Worm (Caenorhabditis elegans) whole organism, mixed stage, embryonic: ENCODE measurements around the gene Y11D7A.5.

Experiments used
- M03D4.4 ChIP-seq: sonication (generic microtip); optimal IDR thresholded peaks from 2 replicates; lab custom pipeline; 2017; ENCODE audit warnings: mild to moderate bottlenecking, missing genetic modification characterization, missing compliant biosample characterization
- bed-3 ChIP-seq: fragments of 200-800 bp; sonication (Bioruptor generic); optimal IDR thresholded peaks from 3 replicates; lab custom pipeline; 2018; ENCODE audit warnings: mild to moderate bottlenecking, missing genetic modification characterization, moderate library complexity, missing compliant biosample characterization
- ceh-39 ChIP-seq: fragments of 150-350 bp; optimal IDR thresholded peaks from 2 replicates; lab custom pipeline; 2014; ENCODE audit warnings: missing biosample characterization, missing genetic modification characterization
- ceh-43 ChIP-seq: fragments of 200-800 bp; sonication (Bioruptor generic); optimal IDR thresholded peaks from 2 replicates; lab custom pipeline; 2018; ENCODE audit warnings: mild to moderate bottlenecking, missing genetic modification characterization, moderate library complexity, missing compliant biosample characterization
- cnd-1 ChIP-seq: fragments of 200-800 bp; sonication (Bioruptor generic); optimal IDR thresholded peaks from 2 replicates; lab custom pipeline; 2018; ENCODE audit warnings: mild to moderate bottlenecking, missing genetic modification characterization, missing compliant biosample characterization
- drap-1 ChIP-seq: fragments of 200-800 bp; sonication (Bioruptor generic); optimal IDR thresholded peaks from 3 replicates; lab custom pipeline; 2018; ENCODE audit warnings: mild to moderate bottlenecking, missing genetic modification characterization, missing compliant biosample characterization
- elt-1 ChIP-seq: sonication (generic microtip); optimal IDR thresholded peaks from 2 replicates; lab custom pipeline; 2017; ENCODE audit warnings: missing genetic modification characterization, mild to moderate bottlenecking, missing compliant biosample characterization, antibody characterized with exemption, moderate library complexity, borderline replicate concordance; ENCODE audit not compliant: insufficient read depth
- elt-3 ChIP-seq: fragments of 150-350 bp; optimal IDR thresholded peaks from 2 replicates; lab custom pipeline; 2014; ENCODE audit warnings: missing biosample characterization, missing genetic modification characterization
- ham-2 ChIP-seq: fragments of 200-800 bp; sonication (Bioruptor generic); optimal IDR thresholded peaks from 2 replicates; lab custom pipeline; 2018; ENCODE audit warnings: mild to moderate bottlenecking, missing genetic modification characterization, missing compliant biosample characterization
- lin-13 ChIP-seq: fragments of 150-350 bp; optimal IDR thresholded peaks from 2 replicates; lab custom pipeline; 2014; ENCODE audit warnings: missing biosample characterization, missing genetic modification characterization
- lin-32 ChIP-seq: fragments of 200-800 bp; sonication (Bioruptor generic); optimal IDR thresholded peaks from 2 replicates; lab custom pipeline; 2018; ENCODE audit warnings: mild to moderate bottlenecking, missing genetic modification characterization, missing compliant biosample characterization
- lsy-2 ChIP-seq: fragments of 150-350 bp; optimal IDR thresholded peaks from 2 replicates; lab custom pipeline; 2014; ENCODE audit warnings: missing biosample characterization, missing genetic modification characterization
- mab-5 ChIP-seq: fragments of 150-350 bp; optimal IDR thresholded peaks from 2 replicates; lab custom pipeline; 2014; ENCODE audit warnings: missing biosample characterization, missing genetic modification characterization
- mep-1 ChIP-seq: fragments of 150-350 bp; optimal IDR thresholded peaks from 2 replicates; lab custom pipeline; 2017; ENCODE audit warnings: missing biosample characterization, missing genetic modification reagents, missing genetic modification characterization, inconsistent platforms
- mls-2 ChIP-seq: sonication (generic microtip); optimal IDR thresholded peaks from 2 replicates; lab custom pipeline; 2016; ENCODE audit warnings: mild to moderate bottlenecking, missing genetic modification characterization, moderate library complexity, missing compliant biosample characterization
- nhr-12 ChIP-seq: fragments of 150-350 bp; optimal IDR thresholded peaks from 2 replicates; lab custom pipeline; 2014; ENCODE audit warnings: missing biosample characterization, missing genetic modification characterization
- nhr-2 ChIP-seq: fragments of 150-350 bp; optimal IDR thresholded peaks from 2 replicates; lab custom pipeline; 2014; ENCODE audit warnings: missing biosample characterization, missing genetic modification characterization
- nhr-237 ChIP-seq: fragments of 150-350 bp; optimal IDR thresholded peaks from 2 replicates; lab custom pipeline; 2014; ENCODE audit warnings: missing biosample characterization, missing genetic modification characterization
- nhr-28 ChIP-seq: fragments of 150-350 bp; optimal IDR thresholded peaks from 2 replicates; lab custom pipeline; 2014; ENCODE audit warnings: missing biosample characterization, missing genetic modification characterization
- nhr-76 ChIP-seq: sonication (generic microtip); optimal IDR thresholded peaks from 2 replicates; lab custom pipeline; 2017; ENCODE audit warnings: missing biosample characterization, missing genetic modification characterization
- pha-4 ChIP-seq: fragments of 150-350 bp; optimal IDR thresholded peaks from 2 replicates; lab custom pipeline; 2018; ENCODE audit warnings: missing biosample characterization, missing genetic modification reagents, missing genetic modification characterization
- sem-2 ChIP-seq: fragments of 200-800 bp; sonication (Bioruptor generic); optimal IDR thresholded peaks from 2 replicates; lab custom pipeline; 2018; ENCODE audit warnings: mild to moderate bottlenecking, missing genetic modification characterization, missing compliant biosample characterization
- snpc-4 ChIP-seq: fragments of 150-350 bp; optimal IDR thresholded peaks from 2 replicates; lab custom pipeline; 2014; ENCODE audit warnings: missing biosample characterization, missing genetic modification characterization
- sptf-1 ChIP-seq: sonication (generic microtip); optimal IDR thresholded peaks from 2 replicates; lab custom pipeline; 2017; ENCODE audit warnings: mild to moderate bottlenecking, missing genetic modification characterization, moderate library complexity, missing compliant biosample characterization
- tbx-8 ChIP-seq: fragments of 200-800 bp; sonication (Bioruptor generic); optimal IDR thresholded peaks from 2 replicates; lab custom pipeline; 2018; ENCODE audit warnings: mild to moderate bottlenecking, missing genetic modification characterization, moderate library complexity, missing compliant biosample characterization
- unc-120 ChIP-seq: sonication (generic microtip); optimal IDR thresholded peaks from 2 replicates; lab custom pipeline; 2017; ENCODE audit warnings: missing genetic modification characterization, missing compliant biosample characterization; ENCODE audit not compliant: poor library complexity, severe bottlenecking
- unc-39 ChIP-seq: fragments of 150-350 bp; optimal IDR thresholded peaks from 2 replicates; lab custom pipeline; 2014; ENCODE audit warnings: missing biosample characterization, missing genetic modification characterization
- zip-8 ChIP-seq: fragments of 150-350 bp; optimal IDR thresholded peaks from 2 replicates; lab custom pipeline; 2014; ENCODE audit warnings: missing biosample characterization, missing genetic modification characterization
- ztf-11 ChIP-seq: fragments of 150-350 bp; optimal IDR thresholded peaks from 2 replicates; lab custom pipeline; 2014; ENCODE audit warnings: missing biosample characterization, missing genetic modification characterization

Y11D7A.5 gene

ce11 chrIV:9232421-9233141, 12.7 kb downstream of the Y11D7A.5 start, which contains the start of gene Y11D7A.3:
Gene Y11D7A.3, plus strand, starts transcription at chrIV:9233091.
- TF ChIP-seq nhr-237 (no peak), unc-120 (tag; lab: Kevin White, UChicago) (no peak), elt-3 (tag; lab: Kevin White, UChicago) (no peak), nhr-2 (tag; lab: Kevin White, UChicago) (no peak), pha-4 (no peak), sptf-1 (tag; lab: Kevin White, UChicago) (no peak), mls-2 (tag; lab: Kevin White, UChicago) (no peak), nhr-76 (tag; lab: Kevin White, UChicago) (no peak), lsy-2 (tag; lab: Kevin White, UChicago) (no peak), ceh-43 (GFP tag; lab: Kevin White, UChicago) (no peak), lin-32 (no peak), ham-2 (GFP tag; lab: Kevin White, UChicago) (no peak), ceh-39 (no peak), sem-2 (GFP tag; lab: Kevin White, UChicago) (no peak), mab-5 (tag; lab: Kevin White, UChicago) (no peak)

DNA sequence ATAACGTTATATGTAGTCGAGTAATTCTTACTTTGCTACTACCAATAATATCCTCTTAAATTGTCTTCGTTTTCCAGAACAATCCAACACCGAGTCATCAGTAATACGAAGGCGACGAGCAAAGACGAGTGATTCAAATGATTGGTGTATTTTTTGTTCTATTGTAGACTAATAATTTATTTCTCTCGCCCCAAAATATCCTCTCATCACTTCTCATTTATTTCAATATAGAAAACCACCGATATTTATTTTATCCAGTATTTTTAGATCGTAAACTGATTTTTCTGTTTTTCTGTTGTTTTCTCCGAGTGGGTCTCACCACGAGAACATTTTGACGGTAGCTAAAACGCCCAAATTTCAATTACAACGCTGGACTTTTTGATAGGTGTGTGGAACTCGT, 17.7 kb downstream of the Y11D7A.5 start:
- no peak for TF ChIP-seq zip-8 (tag; lab: Kevin White, UChicago)
- TF ChIP-seq sem-2 (GFP tag; lab: Kevin White, UChicago): no peak
- TF ChIP-seq ceh-43 (GFP tag; lab: Kevin White, UChicago): no peak
- TF ChIP-seq nhr-12 (tag; lab: Kevin White, UChicago): no peak
- no peak for TF ChIP-seq ham-2 (GFP tag; lab: Kevin White, UChicago)
- TF ChIP-seq drap-1: no peak
- no peak for TF ChIP-seq bed-3 (GFP tag; lab: Kevin White, UChicago)
- TF ChIP-seq nhr-2 (tag; lab: Kevin White, UChicago): no peak
- no peak for TF ChIP-seq elt-1 (tag; lab: Kevin White, UChicago)
- no peak for TF ChIP-seq cnd-1 (tag; lab: Kevin White, UChicago)
- TF ChIP-seq lsy-2 (tag; lab: Kevin White, UChicago): no peak

- no peak for TF ChIP-seq elt-3 (tag; lab: Kevin White, UChicago)
- no peak for TF ChIP-seq lin-13 (tag; lab: Kevin White, UChicago)
These were observed 20.5 kb downstream of the Y11D7A.5 start, which contains the start of gene C46C2.3 for ce11 chrIV:9224825-9225224. Gene C46C2.3, plus strand, starts transcription at chrIV:9225125.

DNA sequence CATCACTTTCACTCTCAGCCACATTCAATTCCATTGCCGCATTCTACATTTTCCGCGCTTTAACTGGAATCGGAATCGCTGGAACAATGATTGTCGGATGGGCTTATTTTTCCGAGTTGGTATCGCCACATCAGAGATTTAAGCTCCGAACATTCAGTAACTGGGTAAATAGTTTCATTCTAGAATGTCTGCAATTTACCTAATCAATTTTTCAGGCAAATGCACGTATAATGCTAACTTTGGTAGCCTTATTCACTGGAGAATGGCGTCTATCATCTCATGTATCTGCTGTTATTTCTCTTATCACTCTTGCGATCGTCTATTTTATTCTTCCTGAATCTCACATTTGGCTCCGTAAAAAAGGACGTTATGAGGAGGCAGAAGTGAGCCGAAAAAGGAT, 26.9 kb downstream of the Y11D7A.5 start:
- TF ChIP-seq ztf-11 (tag; lab: Kevin White, UChicago) (no peak), unc-120 (tag; lab: Kevin White, UChicago) (no peak), lin-13 (tag; lab: Kevin White, UChicago) (no peak), nhr-2 (tag; lab: Kevin White, UChicago) (no peak), unc-39 (tag; lab: Kevin White, UChicago) (no peak)

ce11 chrIV:9217426-9217825, 27.9 kb downstream of the Y11D7A.5 start, which contains the start of gene C46C2.2:
Gene C46C2.2, plus strand, starts transcription at chrIV:9217726.
- TF ChIP-seq nhr-76 (tag; lab: Kevin White, UChicago) (no peak), M03D4.4 (no peak), unc-120 (tag; lab: Kevin White, UChicago) (no peak), mep-1 (tag; lab: Kevin White, UChicago) (no peak), nhr-28 (tag; lab: Kevin White, UChicago) (no peak), snpc-4 (tag; lab: Kevin White, UChicago) (no peak), sptf-1 (tag; lab: Kevin White, UChicago) (no peak)

DNA sequence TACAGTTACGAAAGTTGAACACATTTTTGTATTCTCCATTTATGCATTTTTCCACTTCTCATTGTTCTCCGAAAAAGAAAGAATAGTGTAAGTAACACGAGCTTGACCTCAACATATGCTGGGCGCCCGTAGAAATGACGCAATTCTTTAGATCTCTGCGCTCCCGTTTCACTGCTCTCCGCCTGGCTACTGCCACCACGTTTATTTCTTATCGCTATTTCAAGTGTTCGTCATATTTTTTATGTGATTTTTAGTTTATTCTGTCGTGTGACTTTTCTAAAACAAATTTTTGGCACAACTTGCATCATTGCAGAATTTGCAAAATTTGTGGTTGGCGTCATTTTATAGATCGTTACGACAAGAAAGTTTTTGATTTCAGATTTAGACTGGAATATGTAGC, 28.4 kb downstream of the Y11D7A.5 start:
- TF ChIP-seq nhr-12 (tag; lab: Kevin White, UChicago) (no peak), elt-3 (tag; lab: Kevin White, UChicago) (no peak), ceh-39 (no peak), M03D4.4 (no peak), nhr-237 (no peak), unc-39 (tag; lab: Kevin White, UChicago) (no peak), sem-2 (GFP tag; lab: Kevin White, UChicago) (no peak), lin-32 (no peak), tbx-8 (GFP tag; lab: Kevin White, UChicago) (no peak), ceh-43 (GFP tag; lab: Kevin White, UChicago) (no peak)
